Worm (Caenorhabditis elegans) whole organism, young adult: Measurements from ENCODE around the gene R03E9.2.

Experiments
- D2030.7 ChIP-seq: fragments of 200-800 bp; sonication (Bioruptor generic); IDR thresholded peaks from 2 replicates; pipeline ENCODE4 v1.3.6; 2022; ENCODE audit warnings: missing genetic modification reagents, missing genetic modification characterization, missing compliant biosample characterization
- aptf-3 ChIP-seq: fragments of 200-800 bp; sonication (Bioruptor generic); IDR thresholded peaks from 2 replicates; pipeline ENCODE4 v1.3.6; 2022; ENCODE audit warnings: missing genetic modification characterization, missing compliant biosample characterization
- ceh-40 ChIP-seq: fragments of 200-800 bp; sonication (Bioruptor generic); IDR thresholded peaks from 2 replicates; pipeline ENCODE4 v1.3.6; 2022; ENCODE audit warnings: missing genetic modification characterization, missing compliant biosample characterization
- chd-7 ChIP-seq: sonication (generic microtip); optimal IDR thresholded peaks from 2 replicates; lab custom pipeline; 2016; ENCODE audit warnings: mild to moderate bottlenecking, missing genetic modification characterization, moderate library complexity, missing compliant biosample characterization
- dpl-1 ChIP-seq: fragments of 150-350 bp; optimal IDR thresholded peaks from 2 replicates; lab custom pipeline; 2014; ENCODE audit warnings: missing biosample characterization, missing genetic modification reagents, missing genetic modification characterization
- fkh-3 ChIP-seq: sonication (generic microtip); optimal IDR thresholded peaks from 2 replicates; lab custom pipeline; 2016; ENCODE audit warnings: mild to moderate bottlenecking, missing genetic modification characterization, missing compliant biosample characterization
- mel-28 ChIP-seq: sonication (generic microtip); optimal IDR thresholded peaks from 2 replicates; lab custom pipeline; 2016; ENCODE audit warnings: borderline replicate concordance, mild to moderate bottlenecking, missing genetic modification characterization, missing compliant biosample characterization
- snpc-3.4 ChIP-seq: sonication (generic microtip); optimal IDR thresholded peaks from 2 replicates; lab custom pipeline; 2017; ENCODE audit warnings: missing genetic modification characterization, mild to moderate bottlenecking, missing compliant biosample characterization, antibody characterized with exemption, moderate library complexity, missing genotype, missing genetic modification reagents

- no peak for TF ChIP-seq dpl-1
- TF ChIP-seq D2030.7 (GFP tag; lab: Robert Waterston, UW) = no peak
- no peak for TF ChIP-seq ceh-40 (GFP tag; lab: Robert Waterston, UW)
- TF ChIP-seq snpc-3.4 (tag; lab: Kevin White, UChicago) = no peak
- TF ChIP-seq fkh-3 (tag; lab: Kevin White, UChicago) = no peak
- TF ChIP-seq mel-28 (tag; lab: Kevin White, UChicago) = no peak
- no peak for TF ChIP-seq chd-7
- no peak for TF ChIP-seq aptf-3 (GFP tag; lab: Robert Waterston, UW)
Observed at ce11 chrX:6778014-6778413, 44.9 kb upstream of the R03E9.2 start, which contains the start of gene irk-1.
